Fruit fly (Drosophila melanogaster) whole organism, prepupa: ENCODE measurements around the gene CG4004.

Source experiments
- CG10631 ChIP-seq: fragments of 200-800 bp; sonication (Bioruptor generic); optimal IDR thresholded peaks from 2 replicates; lab custom pipeline; 2016; ENCODE audit warnings: missing biosample characterization, missing genetic modification characterization
- CG10669 ChIP-seq: fragments of 200-800 bp; sonication (Bioruptor generic); optimal IDR thresholded peaks from 3 replicates; lab custom pipeline; 2018; ENCODE audit warnings: missing biosample characterization, mild to moderate bottlenecking, missing genetic modification characterization, moderate library complexity
- CG11294 ChIP-seq: fragments of 200-800 bp; sonication (Bioruptor generic); IDR thresholded peaks from 2 replicates; pipeline ENCODE4 v1.3.6; 2022; ENCODE audit warnings: missing biosample characterization, missing genetic modification characterization
- CG11902 ChIP-seq: fragments of 200-800 bp; sonication (Bioruptor generic); optimal IDR thresholded peaks from 3 replicates; lab custom pipeline; 2016; ENCODE audit warnings: missing biosample characterization, missing genetic modification characterization
- CG15336 ChIP-seq: fragments of 200-800 bp; sonication (Bioruptor generic); IDR thresholded peaks from 2 replicates; pipeline ENCODE4 v1.3.6; 2022; ENCODE audit warnings: missing biosample characterization, missing genetic modification characterization
- CG1621 ChIP-seq: fragments of 200-800 bp; sonication (Bioruptor generic); optimal IDR thresholded peaks from 3 replicates; lab custom pipeline; 2018; ENCODE audit warnings: missing biosample characterization, mild to moderate bottlenecking, missing genetic modification characterization
- CG16779 ChIP-seq: fragments of 200-800 bp; sonication (Bioruptor generic); optimal IDR thresholded peaks from 3 replicates; lab custom pipeline; 2017; ENCODE audit warnings: missing biosample characterization, mild to moderate bottlenecking, missing genetic modification characterization
- CG31627 ChIP-seq: fragments of 200-800 bp; sonication (Bioruptor generic); optimal IDR thresholded peaks from 3 replicates; lab custom pipeline; 2016; ENCODE audit warnings: missing biosample characterization, missing genetic modification characterization
- CG32006 ChIP-seq: fragments of 200-800 bp; sonication (Bioruptor generic); optimal IDR thresholded peaks from 3 replicates; lab custom pipeline; 2017; ENCODE audit warnings: missing biosample characterization, mild to moderate bottlenecking, missing genetic modification characterization
- CG34406 ChIP-seq: fragments of 200-800 bp; sonication (Bioruptor generic); optimal IDR thresholded peaks from 3 replicates; lab custom pipeline; 2016; ENCODE audit warnings: missing biosample characterization, missing genetic modification characterization
- CG3919 ChIP-seq: fragments of 200-800 bp; sonication (Bioruptor generic); optimal IDR thresholded peaks from 3 replicates; lab custom pipeline; 2016; ENCODE audit warnings: missing biosample characterization, missing genetic modification characterization
- CG4318 ChIP-seq: fragments of 200-800 bp; sonication (Bioruptor generic); optimal IDR thresholded peaks from 3 replicates; lab custom pipeline; 2017; ENCODE audit warnings: missing biosample characterization, mild to moderate bottlenecking, missing genetic modification characterization
- CG6163 ChIP-seq: fragments of 200-800 bp; sonication (Bioruptor generic); IDR thresholded peaks from 3 replicates; pipeline ENCODE4 v1.3.6; 2022; ENCODE audit warnings: missing biosample characterization, missing genetic modification characterization
- CG6276 ChIP-seq: fragments of 200-800 bp; sonication (Bioruptor generic); optimal IDR thresholded peaks from 2 replicates; lab custom pipeline; 2017; ENCODE audit warnings: missing biosample characterization, mild to moderate bottlenecking, missing genetic modification characterization
- CG6792 ChIP-seq: fragments of 200-800 bp; sonication (Bioruptor generic); optimal IDR thresholded peaks from 3 replicates; lab custom pipeline; 2016; ENCODE audit warnings: missing biosample characterization, missing genetic modification characterization
- CG6808 ChIP-seq: fragments of 200-800 bp; sonication (Bioruptor generic); optimal IDR thresholded peaks from 3 replicates; lab custom pipeline; 2017; ENCODE audit warnings: missing biosample characterization, missing genetic modification characterization, mild to moderate bottlenecking, moderate library complexity, missing genetic modification reagents
- CG6854 ChIP-seq: fragments of 200-800 bp; sonication (Bioruptor generic); optimal IDR thresholded peaks from 2 replicates; lab custom pipeline; 2017; ENCODE audit warnings: missing biosample characterization, mild to moderate bottlenecking, missing genetic modification characterization
- CG7368 ChIP-seq: fragments of 200-800 bp; sonication (Bioruptor generic); optimal IDR thresholded peaks from 3 replicates; lab custom pipeline; 2016; ENCODE audit warnings: missing biosample characterization, missing genetic modification characterization
- CG8119 ChIP-seq: fragments of 200-800 bp; sonication (Bioruptor generic); IDR thresholded peaks from 3 replicates; pipeline ENCODE4 v1.3.6; 2022; ENCODE audit warnings: missing biosample characterization, missing genetic modification characterization
- CG8632 ChIP-seq: fragments of 200-800 bp; sonication (Bioruptor generic); optimal IDR thresholded peaks from 3 replicates; lab custom pipeline; 2016; ENCODE audit warnings: missing biosample characterization, missing genetic modification characterization
- CG9139 ChIP-seq: fragments of 200-800 bp; sonication (Bioruptor generic); optimal IDR thresholded peaks from 3 replicates; lab custom pipeline; 2017; ENCODE audit warnings: missing biosample characterization, mild to moderate bottlenecking, missing genetic modification characterization
- Eip93F ChIP-seq: fragments of 200-800 bp; sonication (Bioruptor generic); optimal IDR thresholded peaks from 2 replicates; lab custom pipeline; 2016; ENCODE audit warnings: missing biosample characterization, mild to moderate bottlenecking, missing genetic modification characterization
- Ets96B ChIP-seq: fragments of 200-800 bp; optimal IDR thresholded peaks from 2 replicates; lab custom pipeline; 2019; ENCODE audit warnings: missing biosample characterization, mild to moderate bottlenecking, missing genetic modification characterization, moderate library complexity
- Gug ChIP-seq: fragments of 200-800 bp; sonication (Bioruptor generic); IDR thresholded peaks from 2 replicates; pipeline ENCODE4 v1.3.6; 2022; ENCODE audit warnings: missing biosample characterization, missing genetic modification characterization
- Hr39 ChIP-seq: fragments of 200-800 bp; sonication (Bioruptor generic); optimal IDR thresholded peaks from 2 replicates; lab custom pipeline; 2016; ENCODE audit warnings: missing biosample characterization, missing genetic modification characterization
- Hr4 ChIP-seq: fragments of 200-800 bp; sonication (Bioruptor generic); optimal IDR thresholded peaks from 3 replicates; lab custom pipeline; 2016; ENCODE audit warnings: missing biosample characterization, missing genetic modification characterization
- Lpt ChIP-seq: fragments of 200-800 bp; sonication (Bioruptor generic); optimal IDR thresholded peaks from 3 replicates; lab custom pipeline; 2016; ENCODE audit warnings: missing biosample characterization, missing genetic modification characterization
- Met ChIP-seq: fragments of 200-800 bp; sonication (Bioruptor generic); optimal IDR thresholded peaks from 3 replicates; lab custom pipeline; 2016; ENCODE audit warnings: missing biosample characterization, missing genetic modification characterization
- OdsH ChIP-seq: fragments of 200-800 bp; sonication (Bioruptor generic); optimal IDR thresholded peaks from 3 replicates; lab custom pipeline; 2016; ENCODE audit warnings: missing biosample characterization, missing genetic modification characterization
- Sox102F ChIP-seq: fragments of 200-800 bp; sonication (Bioruptor generic); optimal IDR thresholded peaks from 2 replicates; lab custom pipeline; 2016; ENCODE audit warnings: missing biosample characterization, mild to moderate bottlenecking, missing genetic modification characterization
- Sox14 ChIP-seq: fragments of 200-800 bp; sonication (Bioruptor generic); optimal IDR thresholded peaks from 3 replicates; lab custom pipeline; 2016; ENCODE audit warnings: missing biosample characterization, missing genetic modification characterization
- achi ChIP-seq: fragments of 200-800 bp; sonication (Bioruptor generic); optimal IDR thresholded peaks from 3 replicates; lab custom pipeline; 2016; ENCODE audit warnings: missing biosample characterization, missing genetic modification characterization
- acj6 ChIP-seq: fragments of 200-800 bp; sonication (Bioruptor generic); optimal IDR thresholded peaks from 3 replicates; lab custom pipeline; 2016; ENCODE audit warnings: missing biosample characterization, missing genetic modification characterization
- cyc ChIP-seq: fragments of 200-800 bp; sonication (Bioruptor generic); optimal IDR thresholded peaks from 3 replicates; lab custom pipeline; 2016; ENCODE audit warnings: missing biosample characterization, missing genetic modification characterization
- dsx ChIP-seq: fragments of 200-800 bp; optimal IDR thresholded peaks from 3 replicates; lab custom pipeline; 2019; ENCODE audit warnings: missing biosample characterization, mild to moderate bottlenecking, missing genetic modification characterization, moderate library complexity; ENCODE audit not compliant: poor library complexity, severe bottlenecking
- eg ChIP-seq: fragments of 200-800 bp; sonication (Bioruptor generic); IDR thresholded peaks from 3 replicates; pipeline ENCODE4 v1.3.6; 2022; ENCODE audit warnings: missing biosample characterization, missing genetic modification characterization
- fd85E ChIP-seq: fragments of 200-800 bp; sonication (Bioruptor generic); optimal IDR thresholded peaks from 3 replicates; lab custom pipeline; 2016; ENCODE audit warnings: missing biosample characterization, missing genetic modification characterization
- fkh ChIP-seq: fragments of 200-800 bp; sonication (Bioruptor generic); optimal IDR thresholded peaks from 3 replicates; lab custom pipeline; 2017; ENCODE audit warnings: missing biosample characterization, mild to moderate bottlenecking, missing genetic modification characterization, moderate library complexity
- lz ChIP-seq: fragments of 200-800 bp; sonication (Bioruptor generic); optimal IDR thresholded peaks from 3 replicates; lab custom pipeline; 2016; ENCODE audit warnings: missing biosample characterization, missing genetic modification characterization
- net ChIP-seq: fragments of 200-800 bp; sonication (Bioruptor generic); optimal IDR thresholded peaks from 3 replicates; lab custom pipeline; 2016; ENCODE audit warnings: missing biosample characterization, missing genetic modification characterization
- pdm3 ChIP-seq: fragments of 200-800 bp; sonication (Bioruptor generic); optimal IDR thresholded peaks from 3 replicates; lab custom pipeline; 2016; ENCODE audit warnings: missing biosample characterization, missing genetic modification characterization
- salr ChIP-seq, 2 experiments: fragments of 200-800 bp; sonication (Bioruptor generic); optimal IDR thresholded peaks; 3 replicates each; lab custom pipeline; 2016 to 2018; ENCODE audit warnings: missing biosample characterization in 2 of 2, missing genetic modification characterization in 2 of 2, mild to moderate bottlenecking in 1 of 2
- spab ChIP-seq: fragments of 200-800 bp; sonication (Bioruptor generic); optimal IDR thresholded peaks from 2 replicates; lab custom pipeline; 2017; ENCODE audit warnings: missing biosample characterization, mild to moderate bottlenecking, missing genetic modification characterization, missing genetic modification reagents
- ss ChIP-seq, 2 experiments: fragments of 200-800 bp; sonication (Bioruptor generic); optimal IDR thresholded peaks; 2 replicates in 1 of 2; 3 replicates in 1 of 2; lab custom pipeline; 2017 to 2018; ENCODE audit warnings: mild to moderate bottlenecking in 2 of 2, missing biosample characterization in 2 of 2, missing genetic modification characterization in 2 of 2, moderate library complexity in 1 of 2
- svp ChIP-seq: fragments of 200-800 bp; sonication (Bioruptor generic); peaks from one replicate; lab custom pipeline; 2016; ENCODE audit warnings: missing biosample characterization, missing genetic modification characterization
- topi ChIP-seq: fragments of 200-800 bp; sonication (Bioruptor generic); optimal IDR thresholded peaks from 3 replicates; lab custom pipeline; 2016; ENCODE audit warnings: missing biosample characterization, missing genetic modification characterization
- vri ChIP-seq: fragments of 200-800 bp; sonication (Bioruptor generic); optimal IDR thresholded peaks from 3 replicates; lab custom pipeline; 2016; ENCODE audit warnings: missing biosample characterization, mild to moderate bottlenecking, missing genetic modification characterization

The CG4004 gene

dm6 chrX:12725187-12725919, 18.7 kb upstream of the CG4004 start (continued):
- peak; percentile 68 for TF ChIP-seq Sox14 (GFP tag; lab: Kevin White, UChicago)
- peak; percentile 40 for TF ChIP-seq CG3919 (GFP tag; lab: Kevin White, UChicago)
- peak; percentile 94 for TF ChIP-seq CG9139 (GFP tag; lab: Kevin White, UChicago)
- TF ChIP-seq CG8632: no peak
- TF ChIP-seq vri (GFP tag; lab: Kevin White, UChicago): no peak
- peak; percentile 93 for TF ChIP-seq CG6163 (GFP tag; lab: Robert Waterston, UW)
- TF ChIP-seq CG10669 (GFP tag; lab: Kevin White, UChicago): peak; percentile 73
- peak; percentile 78 for TF ChIP-seq dsx (GFP tag; lab: Kevin White, UChicago)
- TF ChIP-seq CG10631 (GFP tag; lab: Kevin White, UChicago): no peak
- no peak for TF ChIP-seq CG6792 (GFP tag; lab: Kevin White, UChicago)
- peak; percentile 87 for TF ChIP-seq CG1621 (tag; lab: Kevin White, UChicago)
- TF ChIP-seq Gug: peak; percentile 83
- no peak for TF ChIP-seq Eip93F (GFP tag; lab: Kevin White, UChicago)
- TF ChIP-seq Hr4 (GFP tag; lab: Kevin White, UChicago): no peak
- TF ChIP-seq CG6276 (GFP tag; lab: Kevin White, UChicago): peak; percentile 83
- no peak for TF ChIP-seq CG11902 (GFP tag; lab: Kevin White, UChicago)
- no peak for TF ChIP-seq fkh (GFP tag; lab: Kevin White, UChicago)
- peak; percentile 73 for TF ChIP-seq Ets96B (tag; lab: Kevin White, UChicago)
- no peak for TF ChIP-seq Met
- TF ChIP-seq CG34406: peak; percentile 22
- TF ChIP-seq pdm3 (GFP tag; lab: Kevin White, UChicago): peak; percentile 53
- TF ChIP-seq acj6 (GFP tag; lab: Kevin White, UChicago): no peak
- TF ChIP-seq Hr39 (GFP tag; lab: Kevin White, UChicago): no peak
- TF ChIP-seq ss (GFP tag; optimal IDR thresholded peaks at IDR 0.05; lab: Kevin White, UChicago): peak; percentile 94
- TF ChIP-seq CG11294: peak; percentile 31; the same call in 1 of the 2 replicates
- TF ChIP-seq Sox102F (GFP tag; lab: Kevin White, UChicago): no peak
- no peak for TF ChIP-seq topi (GFP tag; lab: Kevin White, UChicago)
- TF ChIP-seq CG8119: peak; percentile 93
- TF ChIP-seq fd85E (GFP tag; lab: Kevin White, UChicago): no peak
- no peak for TF ChIP-seq svp

- TF ChIP-seq spab (GFP tag; lab: Kevin White, UChicago) (no peak), CG31627 (GFP tag; lab: Kevin White, UChicago) (no peak), fd85E (GFP tag; lab: Kevin White, UChicago) (no peak), pdm3 (GFP tag; lab: Kevin White, UChicago) (no peak), CG6792 (GFP tag; lab: Kevin White, UChicago) (no peak), lz (GFP tag; lab: Kevin White, UChicago) (no peak), vri (GFP tag; lab: Kevin White, UChicago) (peak; percentile 58), Sox102F (GFP tag; lab: Kevin White, UChicago) (no peak), CG9139 (GFP tag; lab: Kevin White, UChicago) (no peak), net (GFP tag; lab: Kevin White, UChicago) (no peak), CG32006 (GFP tag; lab: Kevin White, UChicago) (no peak), CG6854 (no peak), eg (GFP tag; lab: Robert Waterston, UW) (no peak), cyc (GFP tag; lab: Kevin White, UChicago) (no peak), achi (no peak), CG3919 (GFP tag; lab: Kevin White, UChicago) (peak; percentile 31), CG6808 (GFP tag; lab: Kevin White, UChicago) (no peak), salr (GFP tag; optimal IDR thresholded peaks at IDR 0.05; lab: Kevin White, UChicago) (no peak), Met (no peak), Ets96B (tag; lab: Kevin White, UChicago) (no peak), CG6276 (GFP tag; lab: Kevin White, UChicago) (no peak), Lpt (GFP tag; lab: Kevin White, UChicago) (no peak), CG8119 (peak; percentile 41; the same call in 2 of the 3 replicates), CG16779 (tag; lab: Kevin White, UChicago) (no peak), CG7368 (GFP tag; lab: Kevin White, UChicago) (no peak), acj6 (GFP tag; lab: Kevin White, UChicago) (no peak), Hr39 (GFP tag; lab: Kevin White, UChicago) (no peak), Eip93F (GFP tag; lab: Kevin White, UChicago) (peak; percentile 15), CG4318 (GFP tag; lab: Kevin White, UChicago) (no peak), OdsH (GFP tag; lab: Kevin White, UChicago) (no peak), CG15336 (GFP tag; lab: Robert Waterston, UW) (peak; percentile 30; the same call in 1 of the 2 replicates)
Observed at dm6 chrX:12727642-12728228, 16.3 kb upstream of the CG4004 start.
